Fruit fly (Drosophila melanogaster): Measurements from ENCODE around the gene Acf.
A peak's percentile ranks its signal among the peaks of the same experiment; 100 is the strongest.

The Acf gene

dm6 chr3R:31765145-31765544 lies 28.6 kb upstream of the Acf start:
- TF ChIP-seq CG33017 (tag; optimal IDR thresholded peaks at IDR 0.05) (no peak), Clk (GFP tag; optimal IDR thresholded peaks at IDR 0.05) (no peak), CG11617 (GFP tag; optimal IDR thresholded peaks at IDR 0.05) (no peak), tj (GFP tag; optimal IDR thresholded peaks at IDR 0.05) (no peak), Crg-1 (GFP tag; optimal IDR thresholded peaks at IDR 0.05) (no peak), CG7101 (tag; optimal IDR thresholded peaks at IDR 0.05) (no peak), Mnt (GFP tag; optimal IDR thresholded peaks at IDR 0.05) (no peak), cic (GFP tag; optimal IDR thresholded peaks at IDR 0.05) (no peak), CG14711 (tag; optimal IDR thresholded peaks at IDR 0.05) (no peak), CG5204 (GFP tag; optimal IDR thresholded peaks at IDR 0.05) (no peak), kay (GFP tag; ENCODE audit: borderline replicate concordance) (no peak), bab1 (GFP tag; optimal IDR thresholded peaks at IDR 0.05) (no peak)

- TF ChIP-seq CG14711 (tag; optimal IDR thresholded peaks at IDR 0.05) (no peak), Mnt (GFP tag; optimal IDR thresholded peaks at IDR 0.05) (no peak)
Measured at dm6 chr3R:31767528-31767927, 26.3 kb upstream of the Acf start.

DNA sequence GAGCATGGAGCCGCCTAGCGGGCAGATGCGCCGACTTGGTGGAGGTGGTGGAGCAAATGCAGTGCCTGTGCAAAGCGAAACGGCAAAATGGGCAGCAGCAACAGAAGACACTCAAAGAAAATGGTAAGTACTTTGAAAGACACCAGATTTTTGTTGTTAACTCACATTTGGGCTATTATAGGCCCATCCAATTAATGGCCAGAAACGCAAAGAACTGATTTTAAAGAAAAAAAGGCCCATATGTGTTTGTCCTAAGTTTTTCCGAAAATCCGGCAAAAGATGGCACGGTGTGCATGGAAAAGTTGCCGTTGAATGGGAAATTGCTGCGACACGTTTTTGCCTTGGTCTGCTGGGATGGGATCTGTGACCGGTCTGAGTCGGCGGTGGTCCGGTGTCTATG lies 25.6 kb upstream of the Acf start:
- TF ChIP-seq cic (GFP tag; optimal IDR thresholded peaks at IDR 0.05) = no peak
- TF ChIP-seq toe (GFP tag; optimal IDR thresholded peaks at IDR 0.05) = no peak
- no peak for TF ChIP-seq Mnt (GFP tag; optimal IDR thresholded peaks at IDR 0.05)
- TF ChIP-seq CG5204 (GFP tag; optimal IDR thresholded peaks at IDR 0.05) = no peak
- TF ChIP-seq Clk (GFP tag; optimal IDR thresholded peaks at IDR 0.05) = no peak
- no peak for TF ChIP-seq ovo (GFP tag; optimal IDR thresholded peaks at IDR 0.05)
- TF ChIP-seq CG1620 (GFP tag; optimal IDR thresholded peaks at IDR 0.05) = no peak
- no peak for TF ChIP-seq CG14711 (tag; optimal IDR thresholded peaks at IDR 0.05)
- TF ChIP-seq Crg-1 (GFP tag; optimal IDR thresholded peaks at IDR 0.05) = no peak
- TF ChIP-seq tj (GFP tag; optimal IDR thresholded peaks at IDR 0.05) = no peak
- no peak for TF ChIP-seq Hr96 (GFP tag; optimal IDR thresholded peaks at IDR 0.05)
- TF ChIP-seq pad (GFP tag; optimal IDR thresholded peaks at IDR 0.05) = no peak
- TF ChIP-seq CG33017 (tag; optimal IDR thresholded peaks at IDR 0.05) = no peak
- TF ChIP-seq CG12768 (GFP tag; optimal IDR thresholded peaks at IDR 0.05) = no peak
- no peak for TF ChIP-seq CG7045 (GFP tag; optimal IDR thresholded peaks at IDR 0.05)
- no peak for TF ChIP-seq bab1 (GFP tag; optimal IDR thresholded peaks at IDR 0.05)
- TF ChIP-seq cnc (optimal IDR thresholded peaks at IDR 0.05) = no peak
- no peak for TF ChIP-seq CG11617 (GFP tag; optimal IDR thresholded peaks at IDR 0.05)

dm6 chr3R:31771790-31772576 lies 21.8 kb upstream of the Acf start, which contains the start of the genes betaGlu and sip3:
betaGlu (minus strand) TSS chr3R:31771848.
sip3 (plus strand) TSS chr3R:31772219.
- TF ChIP-seq toe (GFP tag; optimal IDR thresholded peaks at IDR 0.05) (peak; percentile 61), cnc (optimal IDR thresholded peaks at IDR 0.05) (no peak), Hr96 (GFP tag; optimal IDR thresholded peaks at IDR 0.05) (no peak), bab1 (GFP tag; optimal IDR thresholded peaks at IDR 0.05) (peak; percentile 32), CG12768 (GFP tag; optimal IDR thresholded peaks at IDR 0.05) (no peak), CG7101 (tag; optimal IDR thresholded peaks at IDR 0.05) (no peak), CG11617 (GFP tag; optimal IDR thresholded peaks at IDR 0.05) (peak; percentile 31), tj (GFP tag; optimal IDR thresholded peaks at IDR 0.05) (no peak), CG7045 (GFP tag; optimal IDR thresholded peaks at IDR 0.05) (no peak), Clk (GFP tag; optimal IDR thresholded peaks at IDR 0.05) (no peak), cic (GFP tag; optimal IDR thresholded peaks at IDR 0.05) (no peak), Mnt (GFP tag; optimal IDR thresholded peaks at IDR 0.05) (no peak), CG33017 (tag; optimal IDR thresholded peaks at IDR 0.05) (no peak), CG14711 (tag; optimal IDR thresholded peaks at IDR 0.05) (no peak), CG5204 (GFP tag; optimal IDR thresholded peaks at IDR 0.05) (no peak), ovo (GFP tag; optimal IDR thresholded peaks at IDR 0.05) (no peak), pad (GFP tag; optimal IDR thresholded peaks at IDR 0.05) (peak; percentile 7), Crg-1 (GFP tag; optimal IDR thresholded peaks at IDR 0.05) (no peak), kay (GFP tag; ENCODE audit: borderline replicate concordance) (peak; percentile 96), CG1620 (GFP tag; optimal IDR thresholded peaks at IDR 0.05) (peak; percentile 7)

DNA sequence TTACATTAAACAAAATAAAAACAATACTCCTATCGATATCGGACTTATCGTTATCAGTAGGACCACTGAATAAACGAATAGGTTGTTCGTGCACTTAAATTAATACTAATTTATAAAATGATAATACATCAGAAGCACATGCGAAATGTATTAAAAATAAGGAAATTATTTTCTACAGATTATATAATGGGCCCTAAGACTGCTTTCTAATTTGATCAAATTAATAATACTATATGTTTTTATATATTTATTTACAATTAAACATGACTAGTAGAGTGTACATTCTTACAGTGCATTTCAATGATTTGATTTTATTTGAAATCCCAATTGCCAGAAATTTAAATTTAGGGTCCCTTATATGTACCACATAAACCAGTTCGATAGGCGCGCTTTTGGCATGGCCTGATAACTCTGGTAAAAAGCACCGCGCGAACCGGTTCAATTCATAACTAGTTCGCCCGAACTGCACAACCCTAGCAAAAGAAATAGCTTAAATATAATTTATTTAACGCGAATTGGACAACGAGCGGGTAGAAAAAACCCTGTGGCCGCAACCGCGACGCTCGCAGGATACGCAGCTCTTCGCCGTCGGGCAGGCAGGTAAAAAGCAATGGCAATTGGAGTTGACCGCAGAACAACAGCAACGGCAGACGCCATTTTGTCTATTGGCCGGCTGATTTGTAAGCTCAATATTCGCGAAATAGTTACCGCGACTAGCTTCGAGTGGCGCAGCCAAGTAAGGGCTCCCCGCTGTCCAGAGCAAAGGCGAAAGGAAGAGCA lies 17.0 kb upstream of the Acf start, which contains the start of the genes CG2126 and faf:
Gene CG2126 (minus strand): TSS at position 70 of the 780 bp plus-strand sequence.
Gene faf (plus strand): TSS at position 438 of the 780 bp plus-strand sequence.
- TF ChIP-seq CG12768 (GFP tag; optimal IDR thresholded peaks at IDR 0.05) (peak; percentile 64), CG14711 (tag; optimal IDR thresholded peaks at IDR 0.05) (peak; percentile 99), CG11617 (GFP tag; optimal IDR thresholded peaks at IDR 0.05) (peak; percentile 83), ovo (GFP tag; optimal IDR thresholded peaks at IDR 0.05) (peak; percentile 48), toe (GFP tag; optimal IDR thresholded peaks at IDR 0.05) (no peak), CG7045 (GFP tag; optimal IDR thresholded peaks at IDR 0.05) (peak; percentile 76), tj (GFP tag; optimal IDR thresholded peaks at IDR 0.05) (peak; percentile 47), CG1620 (GFP tag; optimal IDR thresholded peaks at IDR 0.05) (peak; percentile 72), CG7101 (tag; optimal IDR thresholded peaks at IDR 0.05) (peak; percentile 83), CG5204 (GFP tag; optimal IDR thresholded peaks at IDR 0.05) (no peak), cic (GFP tag; optimal IDR thresholded peaks at IDR 0.05) (peak; percentile 29), Crg-1 (GFP tag; optimal IDR thresholded peaks at IDR 0.05) (peak; percentile 66), cnc (optimal IDR thresholded peaks at IDR 0.05) (no peak), pad (GFP tag; optimal IDR thresholded peaks at IDR 0.05) (peak; percentile 50), Clk (GFP tag; optimal IDR thresholded peaks at IDR 0.05) (peak; percentile 54), Mnt (GFP tag; optimal IDR thresholded peaks at IDR 0.05) (peak; percentile 60), kay (GFP tag; ENCODE audit: borderline replicate concordance) (no peak), CG33017 (tag; optimal IDR thresholded peaks at IDR 0.05) (peak; percentile 76), bab1 (GFP tag; optimal IDR thresholded peaks at IDR 0.05) (peak; percentile 77)
